Worm (Caenorhabditis elegans): ENCODE results near the gene far-2.

DNA sequence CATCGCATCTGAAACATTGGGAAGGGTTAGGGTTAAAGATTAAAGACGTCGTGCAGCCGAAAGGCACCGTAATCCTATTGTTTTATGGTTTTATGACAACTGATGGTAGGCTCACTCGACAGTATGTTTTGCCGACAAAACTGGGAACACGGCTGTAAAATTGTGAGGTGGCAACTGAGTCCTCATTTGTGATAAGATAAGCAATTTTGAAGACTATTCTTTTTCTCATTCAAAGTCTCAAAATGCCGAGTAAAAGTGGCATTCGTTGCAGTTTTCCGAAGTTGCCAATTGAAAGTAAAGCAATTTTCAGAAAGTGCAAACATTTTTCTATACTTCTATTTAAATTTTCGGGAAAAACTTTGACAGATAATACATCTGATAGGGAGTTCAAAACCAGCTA is 11.9 kb upstream of the far-2 start:
- TF ChIP-seq somi-1 (GFP tag; optimal IDR thresholded peaks at IDR 0.05) = no peak
- no peak for TF ChIP-seq ceh-27 (GFP tag; optimal IDR thresholded peaks at IDR 0.05)
- no peak for TF ChIP-seq nhr-179 (tag; optimal IDR thresholded peaks at IDR 0.05)
- TF ChIP-seq mcd-1 (GFP tag; IDR thresholded peaks at IDR 0.05) = no peak
- TF ChIP-seq ztf-28 (GFP tag; IDR thresholded peaks at IDR 0.05) = no peak
- no peak for TF ChIP-seq madf-10 (tag; optimal IDR thresholded peaks at IDR 0.05)
- no peak for TF ChIP-seq sea-2 (GFP tag; IDR thresholded peaks at IDR 0.05)
- TF ChIP-seq F10E7.11 (tag; optimal IDR thresholded peaks at IDR 0.05) = no peak
- no peak for TF ChIP-seq snpc-4 (GFP tag; optimal IDR thresholded peaks at IDR 0.05)
- no peak for TF ChIP-seq snpc-4 (tag; optimal IDR thresholded peaks at IDR 0.05)
- no peak for TF ChIP-seq ztf-6 (GFP tag; IDR thresholded peaks at IDR 0.05)

Data from whole organism, young adult.